Worm (Caenorhabditis elegans): ENCODE results near the gene C32D5.12.

- no peak for TF ChIP-seq flt-1 (GFP tag; IDR thresholded peaks at IDR 0.05)
- no peak for TF ChIP-seq ceh-36 (tag; optimal IDR thresholded peaks at IDR 0.05)
- TF ChIP-seq ama-1 (optimal IDR thresholded peaks at IDR 0.05), result no peak
- TF ChIP-seq scrt-1 (GFP tag; IDR thresholded peaks at IDR 0.05), result no peak
- TF ChIP-seq tbx-37 (GFP tag; conservative IDR thresholded peaks at IDR 0.05), result no peak
- TF ChIP-seq hmg-4 (GFP tag; optimal IDR thresholded peaks at IDR 0.05), result no peak
- no peak for TF ChIP-seq tra-4 (tag; optimal IDR thresholded peaks at IDR 0.05)
Observed at ce11 chrII:6365237-6365815, 6.5 kb upstream of the C32D5.12 start, which contains the start of the genes ani-2 and clec-88.
